Fruit fly (Drosophila melanogaster) S2 (cell line): ENCODE measurements around the gene CG14277.

Source experiments
- CG8478 ChIP-seq: fragments of >200 bp; optimal IDR thresholded peaks from 2 replicates; lab custom pipeline; 2018
- CTCF ChIP-seq, 2 experiments: fragments of >200 bp; optimal IDR thresholded peaks; 2 replicates each; lab custom pipeline; 2018

- TF ChIP-seq CG8478 (lab: Kevin White, UChicago): no peak
- TF ChIP-seq CTCF (optimal IDR thresholded peaks at IDR 0.05; lab: Kevin White, UChicago): no peak
These were observed 39.6 kb downstream of the CG14277 start for dm6 chr2L:8281872-8282271.
